Fruit fly (Drosophila melanogaster) whole organism, wandering third instar larva: Measurements from ENCODE around the gene melt.
A peak's percentile ranks its signal among the peaks of the same experiment; 100 is the strongest.

Experiments
- Abd-B ChIP-seq: fragments of >200 bp; optimal IDR thresholded peaks from 2 replicates; lab custom pipeline; 2017; ENCODE audit warnings: missing biosample characterization, missing genetic modification characterization
- CG32264 ChIP-seq: fragments of 200-800 bp; sonication (Bioruptor generic); optimal IDR thresholded peaks from 2 replicates; lab custom pipeline; 2016; ENCODE audit warnings: missing biosample characterization, missing genetic modification characterization
- CG9705 ChIP-seq: fragments of 200-800 bp; sonication (Bioruptor generic); optimal IDR thresholded peaks from 2 replicates; lab custom pipeline; 2018; ENCODE audit warnings: missing biosample characterization, mild to moderate bottlenecking, missing genetic modification characterization
- CrebA ChIP-seq: fragments of 200-800 bp; sonication (Bioruptor generic); optimal IDR thresholded peaks from 2 replicates; lab custom pipeline; 2016; ENCODE audit warnings: missing biosample characterization, mild to moderate bottlenecking, missing genetic modification characterization, borderline replicate concordance
- Dfd ChIP-seq: fragments of >200 bp; optimal IDR thresholded peaks from 2 replicates; lab custom pipeline; 2017; ENCODE audit warnings: missing biosample characterization, missing genetic modification characterization
- Dif ChIP-seq: fragments of 200-275, 200-300 bp; sonication (Bioruptor generic); optimal IDR thresholded peaks from 2 replicates; lab custom pipeline; 2018; ENCODE audit warnings: missing biosample characterization, missing genetic modification characterization; ENCODE audit not compliant: partially characterized antibody
- GATAd ChIP-seq: sonication (Bioruptor generic); optimal IDR thresholded peaks from 2 replicates; lab custom pipeline; 2016; ENCODE audit warnings: missing biosample characterization, missing genetic modification characterization
- HLH106 ChIP-seq: fragments of 200-800 bp; optimal IDR thresholded peaks from 3 replicates; lab custom pipeline; 2019; ENCODE audit warnings: missing biosample characterization, mild to moderate bottlenecking, missing genetic modification characterization, moderate library complexity
- Hnf4 ChIP-seq: fragments of 200-800 bp; sonication (Bioruptor generic); optimal IDR thresholded peaks from 2 replicates; lab custom pipeline; 2016; ENCODE audit warnings: missing biosample characterization, mild to moderate bottlenecking, missing genetic modification characterization
- Hr78 ChIP-seq: fragments of >200 bp; optimal IDR thresholded peaks from 2 replicates; lab custom pipeline; 2017; ENCODE audit warnings: missing biosample characterization, missing genetic modification characterization
- Hr83 ChIP-seq: fragments of 200-300 bp; sonication (Bioruptor generic); optimal IDR thresholded peaks from 2 replicates; lab custom pipeline; 2016; ENCODE audit warnings: missing biosample characterization, mild to moderate bottlenecking, missing genetic modification characterization, moderate library complexity; ENCODE audit not compliant: poor library complexity, severe bottlenecking
- Jra ChIP-seq: sonication (Bioruptor generic); optimal IDR thresholded peaks from 2 replicates; lab custom pipeline; 2016; ENCODE audit warnings: missing biosample characterization, missing genetic modification characterization
- Mio ChIP-seq: sonication (Bioruptor generic); optimal IDR thresholded peaks from 2 replicates; lab custom pipeline; 2016; ENCODE audit warnings: missing biosample characterization, missing genetic modification characterization
- Myc ChIP-seq: fragments of >200 bp; optimal IDR thresholded peaks from 2 replicates; lab custom pipeline; 2017
- N ChIP-seq: fragments of >200 bp; optimal IDR thresholded peaks from 2 replicates; lab custom pipeline; 2018; ENCODE audit warnings: missing biosample characterization, missing external identifiers, missing genetic modification characterization
- OdsH ChIP-seq: fragments of 200-800 bp; sonication (Bioruptor generic); optimal IDR thresholded peaks from 2 replicates; lab custom pipeline; 2016; ENCODE audit warnings: missing biosample characterization, mild to moderate bottlenecking, missing genetic modification characterization
- Rel ChIP-seq, 2 experiments: fragments of 200-800 bp; sonication (Bioruptor generic) in 1 of 2; optimal IDR thresholded peaks; 2 replicates in 1 of 2; 3 replicates in 1 of 2; lab custom pipeline; 2016 to 2019; ENCODE audit warnings: mild to moderate bottlenecking in 2 of 2, missing biosample characterization in 2 of 2, missing genetic modification characterization in 2 of 2, moderate library complexity in 1 of 2
- Sp1 ChIP-seq: fragments of 200-800 bp; sonication (Bioruptor generic); optimal IDR thresholded peaks from 3 replicates; lab custom pipeline; 2019; ENCODE audit warnings: missing biosample characterization, mild to moderate bottlenecking, missing genetic modification characterization, moderate library complexity
- Vsx2 ChIP-seq: fragments of 200-300, 225-300 bp; sonication (Bioruptor generic); optimal IDR thresholded peaks from 2 replicates; lab custom pipeline; 2018; ENCODE audit warnings: missing biosample characterization, missing genetic modification characterization; ENCODE audit not compliant: partially characterized antibody
- br ChIP-seq: fragments of 200-800 bp; sonication (Bioruptor generic); optimal IDR thresholded peaks from 2 replicates; lab custom pipeline; 2016; ENCODE audit warnings: missing biosample characterization, missing genetic modification characterization
- brk ChIP-seq: fragments of 200-800 bp; sonication (Bioruptor generic); optimal IDR thresholded peaks from 2 replicates; lab custom pipeline; 2016; ENCODE audit warnings: missing biosample characterization, mild to moderate bottlenecking, missing genetic modification characterization
- dl ChIP-seq, 2 experiments: fragments of 175-275, 200-275 bp in 1 of 2; fragments of 200-275 bp in 1 of 2; sonication (Bioruptor generic); optimal IDR thresholded peaks; lab custom pipeline; 2018; ENCODE audit warnings: mild to moderate bottlenecking in 2 of 2, missing biosample characterization in 2 of 2, missing genetic modification characterization in 2 of 2, moderate library complexity in 2 of 2; ENCODE audit not compliant: partially characterized antibody in 2 of 2, insufficient read depth in 1 of 2
- dmrt93B ChIP-seq: fragments of 200-800 bp; sonication (Bioruptor generic); optimal IDR thresholded peaks from 2 replicates; lab custom pipeline; 2018; ENCODE audit warnings: missing biosample characterization, mild to moderate bottlenecking, missing genetic modification characterization
- dsf ChIP-seq: sonication (Bioruptor generic); optimal IDR thresholded peaks from 2 replicates; lab custom pipeline; 2016; ENCODE audit warnings: missing biosample characterization, missing genetic modification characterization, borderline replicate concordance
- ey ChIP-seq: fragments of 200-800 bp; sonication (Bioruptor generic); optimal IDR thresholded peaks from 2 replicates; lab custom pipeline; 2016; ENCODE audit warnings: missing biosample characterization, missing genetic modification characterization
- foxo ChIP-seq, 2 experiments: fragments of 200-800 bp; sonication (Bioruptor generic); optimal IDR thresholded peaks; 2 replicates in 1 of 2; 3 replicates in 1 of 2; lab custom pipeline; 2016 to 2017; ENCODE audit warnings: missing biosample characterization in 2 of 2, missing genetic modification characterization in 2 of 2
- fru ChIP-seq: fragments of 200-800 bp; sonication (Bioruptor generic); optimal IDR thresholded peaks from 3 replicates; lab custom pipeline; 2016; ENCODE audit warnings: missing biosample characterization, mild to moderate bottlenecking, missing genetic modification characterization
- h ChIP-seq: fragments of 200-800 bp; sonication (Bioruptor generic); optimal IDR thresholded peaks from 3 replicates; lab custom pipeline; 2016; ENCODE audit warnings: missing biosample characterization, mild to moderate bottlenecking, missing genetic modification characterization
- jim ChIP-seq: fragments of 175-275, 200-325 bp; sonication (Bioruptor generic); optimal IDR thresholded peaks from 2 replicates; lab custom pipeline; 2016; ENCODE audit warnings: missing biosample characterization, mild to moderate bottlenecking, missing genetic modification characterization
- lola ChIP-seq: fragments of >200 bp; optimal IDR thresholded peaks from 2 replicates; lab custom pipeline; 2017; ENCODE audit warnings: missing biosample characterization, missing genetic modification characterization
- pan ChIP-seq: fragments of >200 bp; optimal IDR thresholded peaks from 2 replicates; lab custom pipeline; 2017
- psq ChIP-seq: fragments of 200-800 bp; sonication (Bioruptor generic); optimal IDR thresholded peaks from 3 replicates; lab custom pipeline; 2017; ENCODE audit warnings: missing biosample characterization, mild to moderate bottlenecking, missing genetic modification characterization, moderate library complexity
- rgr ChIP-seq: fragments of 200-800 bp; sonication (Bioruptor generic); optimal IDR thresholded peaks from 3 replicates; lab custom pipeline; 2016; ENCODE audit warnings: missing biosample characterization, mild to moderate bottlenecking, missing genetic modification characterization
- sage ChIP-seq: fragments of 200-800 bp; sonication (Bioruptor generic); optimal IDR thresholded peaks from 2 replicates; lab custom pipeline; 2016; ENCODE audit warnings: missing biosample characterization, mild to moderate bottlenecking, missing genetic modification characterization
- sv ChIP-seq: fragments of 200-800 bp; sonication (Bioruptor generic); optimal IDR thresholded peaks from 3 replicates; lab custom pipeline; 2016; ENCODE audit warnings: missing biosample characterization, missing genetic modification characterization
- tai ChIP-seq: sonication (Bioruptor generic); optimal IDR thresholded peaks from 2 replicates; lab custom pipeline; 2016; ENCODE audit warnings: missing biosample characterization, missing genetic modification characterization
- usp ChIP-seq: fragments of >200 bp; optimal IDR thresholded peaks from 2 replicates; lab custom pipeline; 2017; ENCODE audit warnings: missing biosample characterization, missing genetic modification characterization
- woc ChIP-seq: sonication (Bioruptor generic); optimal IDR thresholded peaks from 2 replicates; lab custom pipeline; 2016; ENCODE audit warnings: missing biosample characterization, mild to moderate bottlenecking, missing genetic modification characterization

Gene melt

dm6 chr3L:7133699-7134655 lies at the start of gene melt:
melt (plus strand) TSS chr3L:7134516.
- peak; percentile 93 for TF ChIP-seq br (GFP tag; lab: Kevin White, UChicago)
- peak; percentile 89 for TF ChIP-seq Sp1 (GFP tag; lab: Kevin White, UChicago)
- TF ChIP-seq Jra (GFP tag; lab: Kevin White, UChicago) = peak; percentile 49
- TF ChIP-seq dsf (GFP tag; lab: Kevin White, UChicago) = peak; percentile 73
- peak; percentile 2 for TF ChIP-seq Mio
- TF ChIP-seq Dfd (GFP tag; lab: Kevin White, UChicago) = peak; percentile 40
- peak; percentile 88 for TF ChIP-seq sv
- peak; percentile 81 for TF ChIP-seq Vsx2
- no peak for TF ChIP-seq usp (GFP tag; lab: Kevin White, UChicago)
- no peak for TF ChIP-seq N
- TF ChIP-seq Rel (GFP tag; optimal IDR thresholded peaks at IDR 0.05; lab: Kevin White, UChicago) = no peak
- peak; percentile 48 for TF ChIP-seq Rel (tag; optimal IDR thresholded peaks at IDR 0.05; lab: Kevin White, UChicago)
- peak; percentile 99 for TF ChIP-seq psq (GFP tag; lab: Kevin White, UChicago)
- peak; percentile 65 for TF ChIP-seq jim (GFP tag; lab: Kevin White, UChicago)
- no peak for TF ChIP-seq CrebA (GFP tag; lab: Kevin White, UChicago)
- peak; percentile 89 for TF ChIP-seq h (GFP tag; lab: Kevin White, UChicago)
- no peak for TF ChIP-seq GATAd
- TF ChIP-seq Abd-B (GFP tag; lab: Kevin White, UChicago) = no peak
- TF ChIP-seq pan (lab: Kevin White, UChicago) = peak; percentile 84
- peak; percentile 52 for TF ChIP-seq CG32264
- peak; percentile 67 for TF ChIP-seq brk (GFP tag; lab: Kevin White, UChicago)
- peak; percentile 72 to 81 for TF ChIP-seq dl (GFP tag; optimal IDR thresholded peaks at IDR 0.05; lab: Kevin White, UChicago; ENCODE audit: insufficient read depth in 1 of 2, partially characterized antibody in 2 of 2)
- TF ChIP-seq HLH106 = peak; percentile 88
- peak; percentile 85 for TF ChIP-seq rgr (GFP tag; lab: Kevin White, UChicago)
- TF ChIP-seq foxo (GFP tag; optimal IDR thresholded peaks at IDR 0.05; lab: Kevin White, UChicago) = peak in 1 of 2 experiments; percentile 90
- TF ChIP-seq tai (GFP tag; lab: Kevin White, UChicago) = no peak
- TF ChIP-seq Myc = peak; percentile 12
- peak; percentile 92 for TF ChIP-seq Dif
- peak; percentile 87 for TF ChIP-seq OdsH (GFP tag; lab: Kevin White, UChicago)
- peak; percentile 72 for TF ChIP-seq Hnf4 (GFP tag; lab: Kevin White, UChicago)
- peak; percentile 89 for TF ChIP-seq fru (GFP tag; lab: Kevin White, UChicago)
- peak; percentile 87 for TF ChIP-seq dmrt93B (GFP tag; lab: Kevin White, UChicago)
- TF ChIP-seq CG9705 = peak; percentile 86
- peak; percentile 90 for TF ChIP-seq ey (GFP tag; lab: Kevin White, UChicago)
- TF ChIP-seq sage (GFP tag; lab: Kevin White, UChicago) = peak; percentile 42
- TF ChIP-seq woc = peak; percentile 98
- no peak for TF ChIP-seq Hr78 (GFP tag; lab: Kevin White, UChicago)
- peak; percentile 86 for TF ChIP-seq Hr83 (GFP tag; lab: Kevin White, UChicago)
- no peak for TF ChIP-seq lola (GFP tag; lab: Kevin White, UChicago)

dm6 chr3L:7086093-7086492 lies 48.2 kb upstream of the melt start:
- TF ChIP-seq woc (no peak), fru (GFP tag; lab: Kevin White, UChicago) (no peak), dl (GFP tag; optimal IDR thresholded peaks at IDR 0.05; lab: Kevin White, UChicago; ENCODE audit: insufficient read depth in 1 of 2, partially characterized antibody in 2 of 2) (no peak), Dif (no peak), Dfd (GFP tag; lab: Kevin White, UChicago) (no peak), HLH106 (no peak)
- TF ChIP-seq, all 38 proteins: peak for 0
